Worm (Caenorhabditis elegans) whole organism, L2 larva: ENCODE data around the gene phat-8.

Source experiments
- snpc-4 ChIP-seq: fragments of 150-350 bp; optimal IDR thresholded peaks from 2 replicates; lab custom pipeline; 2014; ENCODE audit warnings: missing biosample characterization, missing genetic modification characterization
- unc-55 ChIP-seq: fragments of 150-350 bp; sonication (generic microtip); optimal IDR thresholded peaks from 3 replicates; lab custom pipeline; 2014; ENCODE audit warnings: missing biosample characterization, missing genetic modification reagents, missing genetic modification characterization
- unc-62 ChIP-seq: fragments of 150-350 bp; optimal IDR thresholded peaks from 2 replicates; lab custom pipeline; 2014; ENCODE audit warnings: missing biosample characterization, missing genetic modification reagents, missing genetic modification characterization
- ztf-11 ChIP-seq: sonication (generic microtip); optimal IDR thresholded peaks from 2 replicates; lab custom pipeline; 2017; ENCODE audit warnings: missing biosample characterization, missing genetic modification characterization

- TF ChIP-seq ztf-11 (tag; lab: Kevin White, UChicago) (no peak), snpc-4 (tag; lab: Kevin White, UChicago) (no peak), unc-55 (GFP tag; lab: Kevin White, UChicago) (no peak), unc-62 (GFP tag; lab: Kevin White, UChicago) (no peak)
Observed at ce11 chrII:12457275-12457674, 14.3 kb upstream of the phat-8 start, which contains the start of gene sre-38.
